Fruit fly (Drosophila melanogaster): ENCODE measurements around the gene AP-1sigma.

The AP-1sigma gene

dm6 chr3R:23962781-23963222 lies 4.4 kb downstream of the AP-1sigma start, which contains the start of gene CG31140:
TSS of gene CG31140 (plus strand) at chr3R:23963180.
- TF ChIP-seq CG14655 (GFP tag; optimal IDR thresholded peaks at IDR 0.05) = peak; percentile 32
- peak; percentile 81 for TF ChIP-seq CG4496 (GFP tag; IDR thresholded peaks at IDR 0.05)
- TF ChIP-seq CG8301 (tag; optimal IDR thresholded peaks at IDR 0.05) = no peak
- peak; percentile 49 for TF ChIP-seq Pif1B (GFP tag; optimal IDR thresholded peaks at IDR 0.05)
- peak; percentile 63; the same call in 1 of the 2 replicates for TF ChIP-seq Ets98B (GFP tag; IDR thresholded peaks at IDR 0.05)
- TF ChIP-seq fd96Ca (GFP tag; IDR thresholded peaks at IDR 0.05) = 0 out of 3 replicates have a peak, but pooled peaks have one; percentile 57
- TF ChIP-seq CG12605 (GFP tag; IDR thresholded peaks at IDR 0.05) = peak; percentile 63; the same call in 1 of the 2 replicates
- TF ChIP-seq CG32121 (GFP tag; IDR thresholded peaks at IDR 0.05) = peak; percentile 45; the same call in 1 of the 2 replicates
- TF ChIP-seq CG17806 (tag; optimal IDR thresholded peaks at IDR 0.05) = no peak
- peak; percentile 95 for TF ChIP-seq CG13204 (GFP tag; optimal IDR thresholded peaks at IDR 0.05)

dm6 chr3R:23964913-23965718 lies 6.7 kb downstream of the AP-1sigma start:
- TF ChIP-seq Ets98B (GFP tag; IDR thresholded peaks at IDR 0.05) = 0 out of 2 replicates have a peak, but pooled peaks have one; percentile 10
- TF ChIP-seq gl (tag; optimal IDR thresholded peaks at IDR 0.05) = no peak

- TF ChIP-seq Ets98B (GFP tag; IDR thresholded peaks at IDR 0.05) (no peak), CG15710 (tag; optimal IDR thresholded peaks at IDR 0.05) (no peak), CG34367 (tag; optimal IDR thresholded peaks at IDR 0.05) (no peak), EcR (GFP tag; optimal IDR thresholded peaks at IDR 0.05) (peak; percentile 69), CG13204 (GFP tag; optimal IDR thresholded peaks at IDR 0.05) (no peak)
Measured at dm6 chr3R:23969449-23969848, 11.0 kb downstream of the AP-1sigma start.

- TF ChIP-seq EcR (GFP tag; optimal IDR thresholded peaks at IDR 0.05) = no peak
- TF ChIP-seq Pif1B (GFP tag; optimal IDR thresholded peaks at IDR 0.05) = no peak
- no peak for TF ChIP-seq CG13204 (GFP tag; optimal IDR thresholded peaks at IDR 0.05)
- TF ChIP-seq CG15710 (tag; optimal IDR thresholded peaks at IDR 0.05) = no peak
- no peak for TF ChIP-seq CG8301 (tag; optimal IDR thresholded peaks at IDR 0.05)
- TF ChIP-seq CG12605 (GFP tag; IDR thresholded peaks at IDR 0.05) = no peak
- TF ChIP-seq D1 (tag; optimal IDR thresholded peaks at IDR 0.05) = no peak
- no peak for TF ChIP-seq fd96Ca (GFP tag; IDR thresholded peaks at IDR 0.05)
- TF ChIP-seq CG9948 (tag; optimal IDR thresholded peaks at IDR 0.05) = no peak
- no peak for TF ChIP-seq Pif1A (GFP tag; optimal IDR thresholded peaks at IDR 0.05)
- 0 out of 2 replicates have a peak, but pooled peaks have one; percentile 22 for TF ChIP-seq CG32121 (GFP tag; IDR thresholded peaks at IDR 0.05)
- TF ChIP-seq CG8159 (tag; optimal IDR thresholded peaks at IDR 0.05) = no peak
- TF ChIP-seq CG10348 (GFP tag; IDR thresholded peaks at IDR 0.05) = no peak
- no peak for TF ChIP-seq Snoo (tag; optimal IDR thresholded peaks at IDR 0.05)
- peak; percentile 10; the same call in 1 of the 3 replicates for TF ChIP-seq CG4496 (GFP tag; IDR thresholded peaks at IDR 0.05)
Measured at dm6 chr3R:23971208-23971607, 12.8 kb downstream of the AP-1sigma start.

- TF ChIP-seq Ets98B (GFP tag; IDR thresholded peaks at IDR 0.05) = no peak
- TF ChIP-seq CG32121 (GFP tag; IDR thresholded peaks at IDR 0.05) = no peak
- no peak for TF ChIP-seq CG12605 (GFP tag; IDR thresholded peaks at IDR 0.05)
- TF ChIP-seq CG14655 (GFP tag; optimal IDR thresholded peaks at IDR 0.05) = no peak
- TF ChIP-seq CG9948 (tag; optimal IDR thresholded peaks at IDR 0.05) = no peak
- TF ChIP-seq CG13204 (GFP tag; optimal IDR thresholded peaks at IDR 0.05) = no peak
- no peak for TF ChIP-seq CG34367 (tag; optimal IDR thresholded peaks at IDR 0.05)
- no peak for TF ChIP-seq CG8159 (tag; optimal IDR thresholded peaks at IDR 0.05)
- TF ChIP-seq Pif1B (GFP tag; optimal IDR thresholded peaks at IDR 0.05) = no peak
- TF ChIP-seq CG17806 (tag; optimal IDR thresholded peaks at IDR 0.05) = no peak
- no peak for TF ChIP-seq D1 (tag; optimal IDR thresholded peaks at IDR 0.05)
- TF ChIP-seq Pif1A (GFP tag; optimal IDR thresholded peaks at IDR 0.05) = no peak
- no peak for TF ChIP-seq CG10348 (GFP tag; IDR thresholded peaks at IDR 0.05)
- no peak for TF ChIP-seq gl (tag; optimal IDR thresholded peaks at IDR 0.05)
- TF ChIP-seq EcR (GFP tag; optimal IDR thresholded peaks at IDR 0.05) = no peak
- TF ChIP-seq CG8301 (tag; optimal IDR thresholded peaks at IDR 0.05) = no peak
- no peak for TF ChIP-seq CG4496 (GFP tag; IDR thresholded peaks at IDR 0.05)
- TF ChIP-seq fd96Ca (GFP tag; IDR thresholded peaks at IDR 0.05) = no peak
- TF ChIP-seq Snoo (tag; optimal IDR thresholded peaks at IDR 0.05) = no peak
- TF ChIP-seq CG15710 (tag; optimal IDR thresholded peaks at IDR 0.05) = no peak
Measured at dm6 chr3R:23971764-23972163, 13.3 kb downstream of the AP-1sigma start.

- TF ChIP-seq fd96Ca (GFP tag; IDR thresholded peaks at IDR 0.05) (no peak), CG12605 (GFP tag; IDR thresholded peaks at IDR 0.05) (no peak), CG14655 (GFP tag; optimal IDR thresholded peaks at IDR 0.05) (no peak), Ets98B (GFP tag; IDR thresholded peaks at IDR 0.05) (no peak), D1 (tag; optimal IDR thresholded peaks at IDR 0.05) (no peak), rn (GFP tag; IDR thresholded peaks at IDR 0.05) (no peak)
Measured at dm6 chr3R:23981645-23982044, 23.2 kb downstream of the AP-1sigma start.
